Worm (Caenorhabditis elegans) whole organism, L4 larva: Measurements from ENCODE around the gene fbxb-50.

Source experiments
- D1046.2 ChIP-seq: fragments of 200-800 bp; sonication (Bioruptor generic); IDR thresholded peaks from 2 replicates; pipeline ENCODE4 v1.3.6; 2022; ENCODE audit warnings: missing genetic modification characterization, missing compliant biosample characterization
- F49E8.2 ChIP-seq: sonication (generic microtip); optimal IDR thresholded peaks from 2 replicates; lab custom pipeline; 2016; ENCODE audit warnings: missing compliant biosample characterization, mild to moderate bottlenecking, missing genetic modification characterization, borderline replicate concordance
- Y5F2A.4 ChIP-seq: fragments of 200-800 bp; sonication (Bioruptor generic); optimal IDR thresholded peaks from 2 replicates; lab custom pipeline; 2018; ENCODE audit warnings: mild to moderate bottlenecking, missing genetic modification characterization, missing compliant biosample characterization
- Y75B8A.6 ChIP-seq: fragments of 200-800 bp; sonication (Bioruptor generic); IDR thresholded peaks from 2 replicates; pipeline ENCODE4 v1.3.6; 2022; ENCODE audit warnings: missing genetic modification reagents, missing genetic modification characterization, missing compliant biosample characterization
- aly-2 ChIP-seq: sonication (generic microtip); optimal IDR thresholded peaks from 2 replicates; lab custom pipeline; 2018; ENCODE audit warnings: missing biosample characterization, missing genetic modification characterization
- arid-1 ChIP-seq: fragments of 200-800 bp; sonication (Bioruptor generic); conservative IDR thresholded peaks from 2 replicates; pipeline ENCODE4 v1.3.6; 2022; ENCODE audit warnings: missing genetic modification reagents, missing genetic modification characterization, missing compliant biosample characterization
- cey-2 ChIP-seq: sonication (generic microtip); optimal IDR thresholded peaks from 3 replicates; lab custom pipeline; 2017; ENCODE audit warnings: missing genetic modification characterization, mild to moderate bottlenecking, missing compliant biosample characterization, antibody characterized with exemption, borderline replicate concordance; ENCODE audit not compliant: insufficient read depth
- daf-12 ChIP-seq: fragments of 150-350 bp; optimal IDR thresholded peaks from 2 replicates; lab custom pipeline; 2014; ENCODE audit warnings: missing biosample characterization, missing genetic modification reagents, missing genetic modification characterization
- daf-16 ChIP-seq, 3 experiments: sonication (generic microtip); optimal IDR thresholded peaks; 2 replicates each; lab custom pipeline; 2016 to 2017; ENCODE audit warnings: missing genetic modification characterization in 3 of 3, missing genetic modification reagents in 3 of 3, mild to moderate bottlenecking in 2 of 3, missing compliant biosample characterization in 2 of 3, missing biosample characterization in 1 of 3, moderate library complexity in 1 of 3
- daf-19 ChIP-seq: fragments of 200-800 bp; sonication (Bioruptor generic); conservative IDR thresholded peaks from 2 replicates; pipeline ENCODE4 v1.3.6; 2022; ENCODE audit warnings: missing genetic modification characterization, missing compliant biosample characterization
- duxl-1 ChIP-seq: sonication (generic microtip); optimal IDR thresholded peaks from 2 replicates; lab custom pipeline; 2016; ENCODE audit warnings: mild to moderate bottlenecking, missing genetic modification characterization, moderate library complexity, missing compliant biosample characterization; ENCODE audit not compliant: poor library complexity
- dve-1 ChIP-seq: sonication (generic microtip); optimal IDR thresholded peaks from 2 replicates; lab custom pipeline; 2017; ENCODE audit warnings: antibody characterized with exemption, mild to moderate bottlenecking, missing genetic modification characterization, missing compliant biosample characterization; ENCODE audit not compliant: insufficient read depth
- egl-43 ChIP-seq: fragments of 200-800 bp; sonication (Bioruptor generic); IDR thresholded peaks from 2 replicates; pipeline ENCODE4 v1.3.6; 2022; ENCODE audit warnings: missing genetic modification reagents, missing genetic modification characterization, missing compliant biosample characterization
- fkh-10 ChIP-seq: fragments of 150-350 bp; optimal IDR thresholded peaks from 2 replicates; lab custom pipeline; 2014; ENCODE audit warnings: missing biosample characterization, missing genetic modification reagents, missing genetic modification characterization
- gei-8 ChIP-seq: fragments of 200-800 bp; sonication (Bioruptor generic); optimal IDR thresholded peaks from 2 replicates; lab custom pipeline; 2018; ENCODE audit warnings: mild to moderate bottlenecking, missing genetic modification characterization, missing compliant biosample characterization
- hlh-30 ChIP-seq: sonication (generic microtip); optimal IDR thresholded peaks from 2 replicates; lab custom pipeline; 2017; ENCODE audit warnings: antibody characterized with exemption, mild to moderate bottlenecking, missing genetic modification characterization, missing compliant biosample characterization; ENCODE audit not compliant: insufficient read depth
- lim-7 ChIP-seq: fragments of 200-800 bp; sonication (Bioruptor generic); IDR thresholded peaks from 2 replicates; pipeline ENCODE4 v1.3.6; 2022; ENCODE audit warnings: missing genetic modification characterization, missing compliant biosample characterization
- lin-1 ChIP-seq: fragments of 200-800 bp; sonication (Bioruptor generic); IDR thresholded peaks from 2 replicates; pipeline ENCODE4 v1.3.6; 2022; ENCODE audit warnings: missing genetic modification reagents, missing genetic modification characterization, missing compliant biosample characterization
- lin-29 ChIP-seq: fragments of 200-800 bp; sonication (Bioruptor generic); IDR thresholded peaks from 2 replicates; pipeline ENCODE4 v1.3.6; 2022; ENCODE audit warnings: missing genetic modification reagents, missing genetic modification characterization, missing compliant biosample characterization
- lin-38 ChIP-seq: fragments of 200-800 bp; sonication (Bioruptor generic); IDR thresholded peaks from 2 replicates; pipeline ENCODE4 v1.3.6; 2022; ENCODE audit warnings: missing genetic modification reagents, missing genetic modification characterization, missing compliant biosample characterization
- lin-39 ChIP-seq: fragments of 150-350 bp; optimal IDR thresholded peaks from 2 replicates; lab custom pipeline; 2014; ENCODE audit warnings: missing biosample characterization, missing genetic modification reagents, missing genetic modification characterization
- lsy-2 ChIP-seq, 2 experiments: fragments of 150-350 bp in 1 of 2; sonication (generic microtip) in 1 of 2; optimal IDR thresholded peaks; 2 replicates each; lab custom pipeline; 2014 to 2017; ENCODE audit warnings: missing biosample characterization in 2 of 2, missing genetic modification characterization in 2 of 2
- madf-5 ChIP-seq, 2 experiments: fragments of 200-800 bp; sonication (Bioruptor generic); IDR thresholded peaks; 2 replicates each; pipeline ENCODE4 v1.3.6; 2022; ENCODE audit warnings: missing compliant biosample characterization in 2 of 2, missing genetic modification characterization in 2 of 2
- madf-9 ChIP-seq: fragments of 200-800 bp; sonication (Bioruptor generic); conservative IDR thresholded peaks from 2 replicates; pipeline ENCODE4 v1.3.6; 2022; ENCODE audit warnings: missing genetic modification reagents, missing genetic modification characterization, missing compliant biosample characterization
- nhr-11 ChIP-seq: fragments of 150-350 bp; optimal IDR thresholded peaks from 2 replicates; lab custom pipeline; 2014; ENCODE audit warnings: missing biosample characterization, missing genetic modification characterization
- nhr-111 ChIP-seq: fragments of 200-800 bp; sonication (Bioruptor generic); optimal IDR thresholded peaks from 2 replicates; lab custom pipeline; 2018; ENCODE audit warnings: mild to moderate bottlenecking, missing genetic modification characterization, missing compliant biosample characterization
- pha-4 ChIP-seq, 2 experiments: fragments of 150-350 bp in 1 of 2; fragments of 200-800 bp in 1 of 2; sonication (Bioruptor generic) in 1 of 2; IDR thresholded peaks in 1 of 2; optimal IDR thresholded peaks in 1 of 2; 2 replicates each; pipeline versions ENCODE4 v1.3.6 to Lab custom; 2014 to 2022; ENCODE audit warnings: missing genetic modification characterization in 2 of 2, missing genetic modification reagents in 2 of 2, missing biosample characterization in 1 of 2, missing compliant biosample characterization in 1 of 2
- rbr-2 ChIP-seq: sonication (generic microtip); optimal IDR thresholded peaks from 2 replicates; lab custom pipeline; 2016; ENCODE audit warnings: missing genotype, missing genetic modification characterization, missing compliant biosample characterization
- set-16 ChIP-seq: fragments of 200-800 bp; sonication (Bioruptor generic); IDR thresholded peaks from 2 replicates; pipeline ENCODE4 v1.3.6; 2022; ENCODE audit warnings: missing genetic modification reagents, missing genetic modification characterization, missing compliant biosample characterization
- skn-1 ChIP-seq: fragments of 150-350 bp; optimal IDR thresholded peaks from 2 replicates; lab custom pipeline; 2014; ENCODE audit warnings: missing biosample characterization, missing genetic modification characterization
- snpc-4 ChIP-seq: fragments of 150-350 bp; optimal IDR thresholded peaks from 2 replicates; lab custom pipeline; 2014; ENCODE audit warnings: missing biosample characterization, missing genetic modification characterization
- tra-1 ChIP-seq: fragments of 200-800 bp; sonication (Bioruptor generic); IDR thresholded peaks from 2 replicates; pipeline ENCODE4 v1.3.6; 2022; ENCODE audit warnings: missing genetic modification reagents, missing genetic modification characterization, missing compliant biosample characterization
- unc-130 ChIP-seq: sonication (generic microtip); optimal IDR thresholded peaks from 2 replicates; lab custom pipeline; 2016; ENCODE audit warnings: missing genetic modification reagents, missing genetic modification characterization, missing compliant biosample characterization
- unc-39 ChIP-seq: sonication (generic microtip); optimal IDR thresholded peaks from 2 replicates; lab custom pipeline; 2017; ENCODE audit warnings: missing biosample characterization, missing genetic modification characterization
- vab-7 ChIP-seq: fragments of 200-800 bp; sonication (Bioruptor generic); IDR thresholded peaks from 2 replicates; pipeline ENCODE4 v1.3.6; 2022; ENCODE audit warnings: missing genetic modification reagents, missing genetic modification characterization, missing compliant biosample characterization
- zfp-2 ChIP-seq: sonication (generic microtip); optimal IDR thresholded peaks from 2 replicates; lab custom pipeline; 2016; ENCODE audit warnings: mild to moderate bottlenecking, missing genetic modification characterization, missing compliant biosample characterization

Gene fbxb-50

ce11 chrII:1519867-1520266 is 36.4 kb upstream of the fbxb-50 start (continued):
- TF ChIP-seq unc-39 (tag; lab: Kevin White, UChicago) (no peak), unc-130 (no peak), nhr-111 (GFP tag; lab: Kevin White, UChicago) (peak; percentile 41), nhr-11 (peak; percentile 15), Y5F2A.4 (GFP tag; lab: Kevin White, UChicago) (no peak), D1046.2 (GFP tag; lab: Robert Waterston, UW) (peak; percentile 70; the same call in 1 of the 2 replicates), madf-9 (GFP tag; lab: Robert Waterston, UW) (peak; percentile 79), rbr-2 (tag; lab: Kevin White, UChicago) (peak; percentile 54), pha-4 (GFP tag; IDR thresholded peaks at IDR 0.05; lab: Robert Waterston, UW) (peak; percentile 73), pha-4 (tag; optimal IDR thresholded peaks at IDR 0.05; lab: Kevin White, UChicago) (no peak), aly-2 (tag; lab: Kevin White, UChicago) (no peak), set-16 (peak; percentile 43; the same call in 1 of the 2 replicates), lsy-2 (tag; optimal IDR thresholded peaks at IDR 0.05; lab: Kevin White, UChicago) (peak in 1 of 2 experiments; percentile 29), daf-16 (GFP tag; optimal IDR thresholded peaks at IDR 0.05; lab: Kevin White, UChicago) (peak in 1 of 2 experiments; percentile 23), daf-16 (tag; optimal IDR thresholded peaks at IDR 0.05; lab: Kevin White, UChicago) (no peak), madf-5 (GFP tag; IDR thresholded peaks at IDR 0.05; lab: Robert Waterston, UW) (peak in 1 of 2 experiments; percentile 45; a peak in 1 of 4 replicates), egl-43 (GFP tag; lab: Robert Waterston, UW) (no peak), skn-1 (tag; lab: Kevin White, UChicago) (no peak), snpc-4 (tag; lab: Kevin White, UChicago) (no peak), F49E8.2 (tag; lab: Kevin White, UChicago) (peak; percentile 9), vab-7 (GFP tag; lab: Robert Waterston, UW) (peak; percentile 82), duxl-1 (tag; lab: Kevin White, UChicago) (peak; percentile 86)

ce11 chrII:1521956-1522355 is 34.3 kb upstream of the fbxb-50 start:
- TF ChIP-seq fkh-10 (GFP tag; lab: Kevin White, UChicago) (no peak), zfp-2 (no peak), daf-16 (GFP tag; optimal IDR thresholded peaks at IDR 0.05; lab: Kevin White, UChicago) (no peak), daf-16 (tag; optimal IDR thresholded peaks at IDR 0.05; lab: Kevin White, UChicago) (no peak), daf-19 (GFP tag; lab: Robert Waterston, UW) (no peak), lin-38 (GFP tag; lab: Robert Waterston, UW) (0 out of 2 replicates have a peak, but pooled peaks have one; percentile 15), lin-29 (no peak), dve-1 (tag; lab: Kevin White, UChicago) (no peak), lim-7 (GFP tag; lab: Robert Waterston, UW) (no peak)

DNA sequence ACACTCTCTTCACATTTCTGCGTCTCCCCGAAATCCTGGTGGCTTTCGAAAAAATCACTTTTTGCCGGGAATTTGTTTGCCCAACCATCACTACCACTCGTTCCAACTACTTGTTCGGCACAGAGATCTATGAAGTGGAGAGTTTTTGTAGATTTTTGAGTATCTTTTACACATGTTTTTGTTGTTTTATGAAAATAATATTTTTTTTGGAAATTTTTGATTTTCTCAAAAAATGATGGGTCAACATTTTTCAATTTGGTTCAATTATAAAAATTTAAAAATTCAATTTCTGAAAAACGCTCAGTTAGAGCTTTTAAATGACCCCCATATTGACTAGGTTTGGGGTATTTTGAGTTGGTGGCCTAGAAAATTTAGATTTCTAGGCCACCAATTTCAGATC is 30.7 kb upstream of the fbxb-50 start, which contains the start of gene Y51H7BR.7:
Gene Y51H7BR.7, minus strand, starts transcription at position 101 of the 400 bp plus-strand sequence.
- no peak for TF ChIP-seq nhr-11
- TF ChIP-seq set-16 = no peak
- TF ChIP-seq vab-7 (GFP tag; lab: Robert Waterston, UW) = no peak

ce11 chrII:1529057-1529456 is 27.2 kb upstream of the fbxb-50 start, which contains the start of gene Y51H7BR.4:
Gene Y51H7BR.4 (plus strand): TSS chrII:1529357.
- TF ChIP-seq tra-1 (GFP tag; lab: Robert Waterston, UW) (no peak), lin-39 (tag; lab: Kevin White, UChicago) (no peak), nhr-111 (GFP tag; lab: Kevin White, UChicago) (no peak), lin-1 (GFP tag; lab: Robert Waterston, UW) (no peak), hlh-30 (tag; lab: Kevin White, UChicago) (no peak), arid-1 (GFP tag; lab: Robert Waterston, UW) (no peak), gei-8 (no peak), Y75B8A.6 (GFP tag; lab: Robert Waterston, UW) (no peak), cey-2 (tag; lab: Kevin White, UChicago) (no peak), daf-12 (no peak)
